Worm (Caenorhabditis elegans): ENCODE measurements around the gene C45H4.21.

The C45H4.21 gene

DNA sequence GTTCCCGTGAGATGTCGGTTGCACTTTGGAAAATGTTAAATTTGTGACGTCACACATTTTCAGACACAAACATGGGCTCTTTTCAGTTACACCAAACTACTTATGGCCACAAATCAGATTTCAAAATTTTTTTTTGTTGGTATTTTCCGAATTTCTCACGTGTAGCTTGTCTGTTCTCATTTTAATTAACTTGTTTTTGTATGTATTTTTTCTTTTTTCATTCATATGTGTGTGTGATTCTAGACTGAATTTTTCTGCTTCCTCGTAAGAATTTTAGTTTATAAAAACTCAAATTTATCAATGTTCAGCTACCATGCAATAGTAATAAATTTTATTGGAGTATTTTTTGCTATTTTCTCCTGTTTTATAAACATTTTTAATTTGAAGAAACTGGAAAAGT, 7.5 kb upstream of the C45H4.21 start, which contains the start of gene srbc-22:
Gene srbc-22, plus strand, starts transcription at position 301 of the 400 bp plus-strand sequence.
- TF ChIP-seq nfya-1 (tag; optimal IDR thresholded peaks at IDR 0.05; ENCODE audit: insufficient read depth), result no peak
- TF ChIP-seq ama-1 (optimal IDR thresholded peaks at IDR 0.05), result no peak
- no peak for TF ChIP-seq nhr-43 (tag; optimal IDR thresholded peaks at IDR 0.05; ENCODE audit: poor library complexity, severe bottlenecking)
- TF ChIP-seq fos-1 (tag; optimal IDR thresholded peaks at IDR 0.05), result no peak
- no peak for TF ChIP-seq nhr-11 (tag; optimal IDR thresholded peaks at IDR 0.05)
- no peak for TF ChIP-seq eor-1 (tag; optimal IDR thresholded peaks at IDR 0.05)

DNA sequence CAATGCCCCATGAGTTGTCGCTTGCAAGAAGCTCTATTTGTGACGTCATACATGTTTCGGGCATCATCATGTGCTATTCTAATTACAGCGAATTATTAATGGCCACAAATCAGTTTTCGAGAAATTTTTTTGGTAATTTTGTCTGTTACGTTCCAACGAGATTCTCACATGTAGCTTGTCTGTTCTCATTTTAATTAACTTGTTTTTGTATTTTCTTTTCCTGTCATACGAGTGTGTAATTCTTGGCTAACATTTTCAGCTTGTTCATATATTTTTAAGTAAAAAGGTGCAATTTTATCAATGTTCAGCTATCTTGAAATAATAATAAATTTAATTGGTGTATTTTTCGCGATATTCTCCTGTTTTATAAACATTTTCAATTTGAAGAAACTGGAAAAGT, 5.9 kb upstream of the C45H4.21 start, which contains the start of gene srbc-21:
Gene srbc-21, plus strand, starts transcription at position 301 of the 400 bp plus-strand sequence.
- TF ChIP-seq snpc-4 (tag; optimal IDR thresholded peaks at IDR 0.05), result no peak
- TF ChIP-seq nhr-77 (tag; optimal IDR thresholded peaks at IDR 0.05), result no peak
- TF ChIP-seq tbx-2 (tag; optimal IDR thresholded peaks at IDR 0.05), result no peak
- no peak for TF ChIP-seq zag-1 (tag; optimal IDR thresholded peaks at IDR 0.05)
- no peak for TF ChIP-seq ceh-82 (tag; optimal IDR thresholded peaks at IDR 0.05)
- no peak for TF ChIP-seq ztf-4 (tag; optimal IDR thresholded peaks at IDR 0.05)
- TF ChIP-seq nfya-1 (tag; optimal IDR thresholded peaks at IDR 0.05; ENCODE audit: insufficient read depth), result no peak

DNA sequence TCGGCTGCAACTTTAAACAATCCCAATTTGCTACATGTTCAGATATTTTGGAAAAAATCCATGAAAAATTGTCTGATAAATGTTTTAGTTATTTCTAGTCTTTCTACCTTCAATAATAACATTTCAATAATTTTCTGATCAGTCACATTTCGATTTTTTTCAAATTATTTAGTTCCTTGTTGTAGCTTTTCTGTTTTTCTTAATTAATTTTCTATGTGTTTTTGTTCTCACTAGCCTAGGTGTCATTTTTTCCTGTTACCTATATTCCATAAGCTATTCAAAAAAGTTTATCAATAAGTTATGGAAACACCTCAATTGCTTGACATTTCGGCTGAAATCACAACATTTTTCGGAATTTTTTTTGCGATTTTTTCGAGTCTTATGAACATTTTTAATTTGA, 3.9 kb upstream of the C45H4.21 start, which contains the start of gene srbc-23:
Gene srbc-23, plus strand, starts transcription at position 301 of the 400 bp plus-strand sequence.
- TF ChIP-seq nhr-67 (tag; optimal IDR thresholded peaks at IDR 0.05) (no peak), ceh-82 (tag; optimal IDR thresholded peaks at IDR 0.05) (no peak), fos-1 (tag; optimal IDR thresholded peaks at IDR 0.05) (no peak), jun-1 (tag; optimal IDR thresholded peaks at IDR 0.05) (no peak), snpc-4 (tag; optimal IDR thresholded peaks at IDR 0.05) (no peak), nhr-11 (tag; optimal IDR thresholded peaks at IDR 0.05) (no peak), lin-39 (tag; optimal IDR thresholded peaks at IDR 0.05) (no peak), daf-12 (tag; optimal IDR thresholded peaks at IDR 0.05) (no peak), elt-3 (tag; optimal IDR thresholded peaks at IDR 0.05) (no peak), ama-1 (optimal IDR thresholded peaks at IDR 0.05) (no peak), egl-5 (tag; optimal IDR thresholded peaks at IDR 0.05) (no peak), nhr-12 (tag; optimal IDR thresholded peaks at IDR 0.05) (no peak), lsy-12 (tag; optimal IDR thresholded peaks at IDR 0.05) (no peak), nhr-237 (tag; optimal IDR thresholded peaks at IDR 0.05) (no peak), egl-27 (tag; optimal IDR thresholded peaks at IDR 0.05) (no peak)

DNA sequence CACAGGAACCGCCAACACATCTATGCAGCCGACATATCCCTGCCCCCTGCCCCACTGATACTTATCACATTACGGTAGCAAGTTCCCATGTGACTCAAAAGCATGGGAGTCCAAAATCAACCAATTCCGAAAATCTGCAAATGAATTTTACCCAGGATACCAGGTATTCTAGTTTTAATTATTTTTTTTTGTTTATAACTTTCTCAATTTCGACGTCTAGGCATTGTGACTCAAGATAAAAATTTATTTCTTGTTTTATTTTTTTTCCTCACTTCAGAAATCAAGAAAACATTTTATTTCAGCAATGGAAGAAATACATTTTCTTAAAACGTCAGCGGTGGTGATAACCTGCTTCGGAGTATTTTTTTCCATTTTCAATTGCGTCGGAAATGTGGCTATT, 2.1 kb upstream of the C45H4.21 start, which contains the start of gene srbc-24:
Gene srbc-24, plus strand, starts transcription at position 301 of the 400 bp plus-strand sequence.
- TF ChIP-seq ama-1 (optimal IDR thresholded peaks at IDR 0.05) (no peak), tbx-2 (tag; optimal IDR thresholded peaks at IDR 0.05) (no peak), snpc-4 (tag; optimal IDR thresholded peaks at IDR 0.05) (no peak), nhr-43 (tag; optimal IDR thresholded peaks at IDR 0.05; ENCODE audit: poor library complexity, severe bottlenecking) (no peak), elt-3 (tag; optimal IDR thresholded peaks at IDR 0.05) (no peak), pha-4 (tag; optimal IDR thresholded peaks at IDR 0.05) (no peak), fkh-2 (tag; optimal IDR thresholded peaks at IDR 0.05) (no peak), nhr-28 (tag; optimal IDR thresholded peaks at IDR 0.05) (no peak), nhr-12 (tag; optimal IDR thresholded peaks at IDR 0.05) (no peak), nfya-1 (tag; optimal IDR thresholded peaks at IDR 0.05; ENCODE audit: insufficient read depth) (no peak), hmg-11 (tag; optimal IDR thresholded peaks at IDR 0.05) (no peak), elt-2 (tag; optimal IDR thresholded peaks at IDR 0.05) (no peak), lin-39 (tag; optimal IDR thresholded peaks at IDR 0.05) (no peak), ceh-9 (tag; optimal IDR thresholded peaks at IDR 0.05) (no peak), ceh-28 (tag; optimal IDR thresholded peaks at IDR 0.05) (no peak), aly-2 (tag; optimal IDR thresholded peaks at IDR 0.05) (no peak), unc-39 (tag; optimal IDR thresholded peaks at IDR 0.05) (no peak), nhr-237 (tag; optimal IDR thresholded peaks at IDR 0.05) (no peak)

DNA sequence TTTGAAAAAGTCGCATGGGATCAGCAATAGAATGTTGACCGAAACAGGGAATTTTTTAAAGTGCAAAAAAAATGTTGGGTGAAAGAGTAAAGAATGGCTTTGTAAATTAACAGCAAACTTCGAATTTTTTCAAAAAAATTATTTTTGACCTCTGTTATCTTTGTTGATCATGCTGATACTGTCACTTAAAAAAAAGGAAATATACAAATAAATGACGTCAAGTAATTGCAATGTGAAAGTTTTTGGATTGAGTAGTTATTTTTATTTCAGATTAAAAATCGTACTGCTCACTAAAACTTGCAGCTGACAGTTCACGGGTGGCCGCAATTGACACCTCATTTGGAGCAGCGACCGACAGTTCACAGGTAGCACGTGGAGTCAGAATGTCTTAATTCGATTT, 1.5 kb upstream of the C45H4.21 start, which contains the start of gene C45H4.13:
Gene C45H4.13, minus strand, starts transcription at position 101 of the 400 bp plus-strand sequence.
- no peak for TF ChIP-seq aly-2 (tag; optimal IDR thresholded peaks at IDR 0.05)
- TF ChIP-seq nfya-1 (tag; optimal IDR thresholded peaks at IDR 0.05; ENCODE audit: insufficient read depth), result no peak
- no peak for TF ChIP-seq elt-1 (tag; optimal IDR thresholded peaks at IDR 0.05)
- no peak for TF ChIP-seq ceh-9 (tag; optimal IDR thresholded peaks at IDR 0.05)
- TF ChIP-seq ztf-4 (tag; optimal IDR thresholded peaks at IDR 0.05), result no peak
- TF ChIP-seq nhr-28 (tag; optimal IDR thresholded peaks at IDR 0.05), result no peak
- no peak for TF ChIP-seq R02D3.7 (tag; optimal IDR thresholded peaks at IDR 0.05)
- no peak for TF ChIP-seq ztf-11 (tag; optimal IDR thresholded peaks at IDR 0.05)
- TF ChIP-seq nhr-43 (tag; optimal IDR thresholded peaks at IDR 0.05; ENCODE audit: poor library complexity, severe bottlenecking), result no peak
- no peak for TF ChIP-seq nhr-67 (tag; optimal IDR thresholded peaks at IDR 0.05)
- TF ChIP-seq nhr-12 (tag; optimal IDR thresholded peaks at IDR 0.05), result no peak
- TF ChIP-seq mml-1 (tag; optimal IDR thresholded peaks at IDR 0.05), result no peak
- TF ChIP-seq nhr-25 (tag; optimal IDR thresholded peaks at IDR 0.05), result no peak
- TF ChIP-seq lsy-12 (tag; optimal IDR thresholded peaks at IDR 0.05), result no peak
- TF ChIP-seq jun-1 (tag; optimal IDR thresholded peaks at IDR 0.05), result no peak

All from whole organism, L3 larva.